Worm (Caenorhabditis elegans) whole organism, young adult: Measurements from ENCODE around the gene rpia-1.

ENCODE experiments used
- D2030.7 ChIP-seq: fragments of 200-800 bp; sonication (Bioruptor generic); IDR thresholded peaks from 2 replicates; pipeline ENCODE4 v1.3.6; 2022; ENCODE audit warnings: missing genetic modification reagents, missing genetic modification characterization, missing compliant biosample characterization
- F22D6.2 ChIP-seq: sonication (generic microtip); optimal IDR thresholded peaks from 2 replicates; lab custom pipeline; 2016; ENCODE audit warnings: mild to moderate bottlenecking, missing genetic modification characterization, missing compliant biosample characterization
- F55B11.4 ChIP-seq: sonication (generic microtip); optimal IDR thresholded peaks from 2 replicates; lab custom pipeline; 2016; ENCODE audit warnings: missing compliant biosample characterization, missing genetic modification characterization, borderline replicate concordance; ENCODE audit not compliant: insufficient read depth
- F57C9.4 ChIP-seq: sonication (generic microtip); optimal IDR thresholded peaks from 2 replicates; lab custom pipeline; 2017; ENCODE audit warnings: mild to moderate bottlenecking, missing genetic modification characterization, missing compliant biosample characterization
- K11D2.4 ChIP-seq: fragments of 200-800 bp; sonication (Bioruptor generic); IDR thresholded peaks from 2 replicates; pipeline ENCODE4 v1.3.6; 2022; ENCODE audit warnings: missing genetic modification reagents, missing genetic modification characterization, missing compliant biosample characterization
- T26A5.8 ChIP-seq: sonication (generic microtip); optimal IDR thresholded peaks from 2 replicates; lab custom pipeline; 2016; ENCODE audit warnings: missing genetic modification characterization, missing compliant biosample characterization
- Y53F4B.3 ChIP-seq: fragments of 200-800 bp; sonication (Bioruptor generic); IDR thresholded peaks from 2 replicates; pipeline ENCODE4 v1.3.6; 2022; ENCODE audit warnings: missing genetic modification reagents, missing genetic modification characterization, missing compliant biosample characterization
- Y56A3A.18 ChIP-seq: fragments of 200-800 bp; sonication (Bioruptor generic); IDR thresholded peaks from 2 replicates; pipeline ENCODE4 v1.3.6; 2022; ENCODE audit warnings: missing genetic modification reagents, missing genetic modification characterization, missing compliant biosample characterization
- Y67H2A.10 ChIP-seq: fragments of 200-800 bp; sonication (Bioruptor generic); conservative IDR thresholded peaks from 2 replicates; pipeline ENCODE4 v1.3.6; 2022; ENCODE audit warnings: missing genetic modification reagents, missing genetic modification characterization, missing compliant biosample characterization
- Y79H2A.3 ChIP-seq: fragments of 200-800 bp; sonication (Bioruptor generic); conservative IDR thresholded peaks from 2 replicates; pipeline ENCODE4 v1.3.6; 2022; ENCODE audit warnings: missing genetic modification reagents, missing genetic modification characterization, missing compliant biosample characterization
- Y95B8A.8 ChIP-seq: fragments of 200-800 bp; sonication (Bioruptor generic); IDR thresholded peaks from 2 replicates; pipeline ENCODE4 v1.3.6; 2022; ENCODE audit warnings: missing genetic modification reagents, missing genetic modification characterization, missing compliant biosample characterization
- ZK185.1 ChIP-seq: sonication (generic microtip); optimal IDR thresholded peaks from 2 replicates; lab custom pipeline; 2016; ENCODE audit warnings: mild to moderate bottlenecking, missing genetic modification characterization, missing compliant biosample characterization; ENCODE audit not compliant: poor library complexity, severe bottlenecking
- ama-1 ChIP-seq, 3 experiments: fragments of 150-350 bp in 1 of 3; sonication (generic microtip) in 2 of 3; optimal IDR thresholded peaks; 2 replicates each; lab custom pipeline; 2014 to 2018; ENCODE audit warnings: missing biosample characterization in 2 of 3, missing genetic modification characterization in 2 of 3, missing genetic modification reagents in 2 of 3
- atf-7 ChIP-seq: sonication (generic microtip); optimal IDR thresholded peaks from 2 replicates; lab custom pipeline; 2017; ENCODE audit warnings: mild to moderate bottlenecking, missing genetic modification characterization, missing compliant biosample characterization
- ceh-58 ChIP-seq: fragments of 200-800 bp; sonication (Bioruptor generic); IDR thresholded peaks from 2 replicates; pipeline ENCODE4 v1.3.6; 2022; ENCODE audit warnings: missing genetic modification characterization, missing compliant biosample characterization
- ceh-79 ChIP-seq: sonication (generic microtip); optimal IDR thresholded peaks from 2 replicates; lab custom pipeline; 2017; ENCODE audit warnings: mild to moderate bottlenecking, missing genetic modification characterization, missing compliant biosample characterization
- die-1 ChIP-seq: sonication (generic microtip); optimal IDR thresholded peaks from 2 replicates; lab custom pipeline; 2016; ENCODE audit warnings: missing genotype, mild to moderate bottlenecking, missing genetic modification characterization, missing compliant biosample characterization
- dpff-1 ChIP-seq: sonication (generic microtip); optimal IDR thresholded peaks from 2 replicates; lab custom pipeline; 2017; ENCODE audit warnings: mild to moderate bottlenecking, missing genetic modification characterization, missing compliant biosample characterization
- egl-18 ChIP-seq: fragments of 200-800 bp; sonication (Bioruptor generic); IDR thresholded peaks from 2 replicates; pipeline ENCODE4 v1.3.6; 2022; ENCODE audit warnings: missing genetic modification reagents, missing genetic modification characterization, missing compliant biosample characterization
- egl-44 ChIP-seq: fragments of 200-800 bp; sonication (Bioruptor generic); IDR thresholded peaks from 2 replicates; pipeline ENCODE4 v1.3.6; 2022; ENCODE audit warnings: missing genetic modification reagents, missing genetic modification characterization, missing compliant biosample characterization
- ekl-4 ChIP-seq: fragments of 200-800 bp; sonication (Bioruptor generic); IDR thresholded peaks from 2 replicates; pipeline ENCODE4 v1.3.6; 2022; ENCODE audit warnings: missing genetic modification reagents, missing genetic modification characterization, missing compliant biosample characterization
- ets-4 ChIP-seq: fragments of 200-800 bp; sonication (Bioruptor generic); optimal IDR thresholded peaks from 2 replicates; lab custom pipeline; 2018; ENCODE audit warnings: mild to moderate bottlenecking, missing genetic modification characterization, missing compliant biosample characterization
- hlh-12 ChIP-seq: sonication (generic microtip); optimal IDR thresholded peaks from 2 replicates; lab custom pipeline; 2016; ENCODE audit warnings: missing genetic modification characterization, missing compliant biosample characterization
- hlh-26 ChIP-seq: fragments of 200-800 bp; sonication (Bioruptor generic); conservative IDR thresholded peaks from 2 replicates; pipeline ENCODE4 v1.3.6; 2022; ENCODE audit warnings: missing genetic modification reagents, missing genetic modification characterization, missing compliant biosample characterization
- hmg-1.2 ChIP-seq: fragments of 200-800 bp; sonication (Bioruptor generic); IDR thresholded peaks from 2 replicates; pipeline ENCODE4 v1.3.6; 2022; ENCODE audit warnings: missing genetic modification reagents, missing genetic modification characterization, missing compliant biosample characterization
- hmg-20 ChIP-seq: fragments of 200-800 bp; sonication (Bioruptor generic); IDR thresholded peaks from 2 replicates; pipeline ENCODE4 v1.3.6; 2022; ENCODE audit warnings: missing genetic modification reagents, missing genetic modification characterization, missing compliant biosample characterization
- hrde-1 ChIP-seq: sonication (generic microtip); optimal IDR thresholded peaks from 2 replicates; lab custom pipeline; 2016; ENCODE audit warnings: missing genetic modification characterization, mild to moderate bottlenecking, missing compliant biosample characterization, moderate library complexity, missing genotype, missing genetic modification reagents, borderline replicate concordance
- hsf-1 ChIP-seq: fragments of 200-800 bp; sonication (Bioruptor generic); IDR thresholded peaks from 2 replicates; pipeline ENCODE4 v1.3.6; 2022; ENCODE audit warnings: missing genetic modification reagents, missing genetic modification characterization, missing compliant biosample characterization
- let-526 ChIP-seq: fragments of 200-800 bp; sonication (Bioruptor generic); IDR thresholded peaks from 2 replicates; pipeline ENCODE4 v1.3.6; 2022; ENCODE audit warnings: missing genetic modification reagents, missing genetic modification characterization, missing compliant biosample characterization
- let-607 ChIP-seq, 2 experiments: fragments of 200-800 bp in 1 of 2; sonication (Bioruptor generic) in 1 of 2; sonication (generic microtip) in 1 of 2; optimal IDR thresholded peaks; 2 replicates each; lab custom pipeline; 2016 to 2018; ENCODE audit warnings: mild to moderate bottlenecking in 2 of 2, missing compliant biosample characterization in 2 of 2, missing genetic modification characterization in 2 of 2, moderate library complexity in 2 of 2, missing genotype in 1 of 2
- lsl-1 ChIP-seq: fragments of 200-800 bp; sonication (Bioruptor generic); optimal IDR thresholded peaks from 2 replicates; lab custom pipeline; 2018; ENCODE audit warnings: mild to moderate bottlenecking, missing genetic modification characterization, moderate library complexity, missing compliant biosample characterization
- lsy-27 ChIP-seq: sonication (generic microtip); optimal IDR thresholded peaks from 2 replicates; lab custom pipeline; 2017; ENCODE audit warnings: missing genetic modification characterization, mild to moderate bottlenecking, missing compliant biosample characterization, antibody characterized with exemption, missing genotype, borderline replicate concordance; ENCODE audit not compliant: insufficient read depth
- madf-10 ChIP-seq: sonication (generic microtip); optimal IDR thresholded peaks from 2 replicates; lab custom pipeline; 2016; ENCODE audit warnings: mild to moderate bottlenecking, missing genetic modification characterization, missing compliant biosample characterization
- nhr-90 ChIP-seq: sonication (generic microtip); optimal IDR thresholded peaks from 2 replicates; lab custom pipeline; 2016; ENCODE audit warnings: missing genotype, mild to moderate bottlenecking, missing genetic modification characterization, missing compliant biosample characterization
- pbrm-1 ChIP-seq: fragments of 200-800 bp; sonication (Bioruptor generic); IDR thresholded peaks from 2 replicates; pipeline ENCODE4 v1.3.6; 2022; ENCODE audit warnings: missing genetic modification reagents, missing genetic modification characterization, missing compliant biosample characterization
- rcor-1 ChIP-seq: fragments of 200-800 bp; sonication (Bioruptor generic); IDR thresholded peaks from 2 replicates; pipeline ENCODE4 v1.3.6; 2022; ENCODE audit warnings: missing genetic modification reagents, missing genetic modification characterization, missing compliant biosample characterization
- snpc-1.3 ChIP-seq: sonication (generic microtip); optimal IDR thresholded peaks from 2 replicates; lab custom pipeline; 2017; ENCODE audit warnings: missing genetic modification characterization, mild to moderate bottlenecking, missing compliant biosample characterization, antibody characterized with exemption, moderate library complexity, missing genotype, missing genetic modification reagents; ENCODE audit not compliant: insufficient read depth
- snpc-4 ChIP-seq, 5 experiments: fragments of 150-350 bp in 1 of 5; sonication (generic microtip) in 4 of 5; optimal IDR thresholded peaks; 2 replicates each; lab custom pipeline; 2014 to 2018; ENCODE audit warnings: missing genetic modification characterization in 5 of 5, missing biosample characterization in 3 of 5, antibody characterized with exemption in 2 of 5, mild to moderate bottlenecking in 2 of 5, missing compliant biosample characterization in 2 of 5, missing genotype in 2 of 5, moderate library complexity in 2 of 5, missing genetic modification reagents in 1 of 5
- somi-1 ChIP-seq: fragments of 200-800 bp; sonication (Bioruptor generic); optimal IDR thresholded peaks from 2 replicates; lab custom pipeline; 2018; ENCODE audit warnings: mild to moderate bottlenecking, missing genetic modification characterization, missing compliant biosample characterization
- tbp1 ChIP-seq: fragments of 200-800 bp; sonication (Bioruptor generic); optimal IDR thresholded peaks from 2 replicates; lab custom pipeline; 2018; ENCODE audit warnings: mild to moderate bottlenecking, missing genetic modification characterization, missing compliant biosample characterization
- tbx-9 ChIP-seq: sonication (generic microtip); optimal IDR thresholded peaks from 2 replicates; lab custom pipeline; 2016; ENCODE audit warnings: borderline replicate concordance, missing genetic modification characterization, inconsistent platforms, missing compliant biosample characterization
- unc-130 ChIP-seq: sonication (generic microtip); optimal IDR thresholded peaks from 2 replicates; lab custom pipeline; 2016; ENCODE audit warnings: missing genetic modification reagents, missing genetic modification characterization, missing compliant biosample characterization
- unc-62 ChIP-seq: fragments of 150-350 bp; optimal IDR thresholded peaks from 2 replicates; lab custom pipeline; 2014; ENCODE audit warnings: missing biosample characterization, missing genetic modification reagents, missing genetic modification characterization
- xnd-1 ChIP-seq: sonication (generic microtip); optimal IDR thresholded peaks from 2 replicates; lab custom pipeline; 2016; ENCODE audit warnings: missing genotype, missing genetic modification reagents, missing genetic modification characterization, missing compliant biosample characterization
- ztf-18 ChIP-seq: sonication (generic microtip); optimal IDR thresholded peaks from 2 replicates; lab custom pipeline; 2016; ENCODE audit warnings: missing genotype, mild to moderate bottlenecking, missing genetic modification characterization, missing compliant biosample characterization
- ztf-25 ChIP-seq: fragments of 200-800 bp; sonication (Bioruptor generic); IDR thresholded peaks from 2 replicates; pipeline ENCODE4 v1.3.6; 2022; ENCODE audit warnings: missing genetic modification reagents, missing genetic modification characterization, missing compliant biosample characterization
- ztf-3 ChIP-seq: fragments of 200-800 bp; sonication (Bioruptor generic); optimal IDR thresholded peaks from 2 replicates; lab custom pipeline; 2018; ENCODE audit warnings: mild to moderate bottlenecking, missing genetic modification characterization, missing compliant biosample characterization

Gene rpia-1

DNA sequence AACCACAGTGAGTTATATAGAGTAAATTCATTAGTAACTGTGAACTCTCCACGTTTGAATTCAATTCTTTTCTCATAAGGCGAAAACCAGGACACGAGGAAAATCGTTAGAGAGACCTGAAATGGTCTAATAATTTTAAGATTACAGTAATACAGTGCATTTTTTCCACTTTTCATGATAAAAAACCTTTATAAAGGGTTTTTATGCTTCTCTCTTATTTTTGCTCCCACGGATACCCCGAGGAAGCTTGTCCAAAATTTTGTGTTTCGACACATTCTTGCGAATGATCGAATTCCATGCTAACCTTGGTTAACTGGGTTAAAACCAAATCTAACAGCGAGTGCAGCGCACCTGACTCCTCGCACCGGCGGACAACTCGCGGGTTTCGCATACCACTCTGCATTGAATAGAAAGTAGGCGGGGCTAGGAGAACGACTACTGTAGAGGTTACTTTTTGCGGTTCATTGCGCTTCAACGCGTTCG, 17.3 kb downstream of the rpia-1 start (continued):
- no peak for TF ChIP-seq lsy-27 (tag; lab: Kevin White, UChicago)
- TF ChIP-seq let-526 (GFP tag; lab: Robert Waterston, UW) = no peak
- peak; percentile 88 for TF ChIP-seq hmg-1.2 (GFP tag; lab: Robert Waterston, UW)
- TF ChIP-seq ceh-79 (tag; lab: Kevin White, UChicago) = no peak
- TF ChIP-seq ets-4 (GFP tag; lab: Kevin White, UChicago) = no peak
- TF ChIP-seq ZK185.1 = no peak
- TF ChIP-seq F55B11.4 (tag; lab: Kevin White, UChicago) = no peak
- TF ChIP-seq Y67H2A.10 (GFP tag; lab: Robert Waterston, UW) = no peak
- TF ChIP-seq F22D6.2 = no peak
- TF ChIP-seq ztf-3 (GFP tag; lab: Kevin White, UChicago) = no peak
- TF ChIP-seq Y56A3A.18 (GFP tag; lab: Robert Waterston, UW) = 0 out of 2 replicates have a peak, but pooled peaks have one; percentile 37
- TF ChIP-seq hrde-1 (tag; lab: Kevin White, UChicago) = peak; percentile 75
- TF ChIP-seq somi-1 = no peak
- TF ChIP-seq xnd-1 = no peak
- TF ChIP-seq lsl-1 = peak; percentile 67
- no peak for TF ChIP-seq F57C9.4 (tag; lab: Kevin White, UChicago)
- no peak for TF ChIP-seq Y53F4B.3
- no peak for TF ChIP-seq dpff-1 (tag; lab: Kevin White, UChicago)
- TF ChIP-seq Y95B8A.8 = peak; percentile 83
- no peak for TF ChIP-seq hlh-12 (tag; lab: Kevin White, UChicago)
- peak in 1 of 2 experiments; percentile 8 for TF ChIP-seq let-607 (tag; optimal IDR thresholded peaks at IDR 0.05; lab: Kevin White, UChicago)
- peak; percentile 73 for TF ChIP-seq ekl-4 (GFP tag; lab: Robert Waterston, UW)
- no peak for TF ChIP-seq ztf-25 (GFP tag; lab: Robert Waterston, UW)
- TF ChIP-seq ztf-18 (tag; lab: Kevin White, UChicago) = peak; percentile 24
- TF ChIP-seq rcor-1 (GFP tag; lab: Robert Waterston, UW) = peak; percentile 55; the same call in 1 of the 2 replicates
- TF ChIP-seq snpc-4 (GFP tag; optimal IDR thresholded peaks at IDR 0.05; lab: Kevin White, UChicago) = peak; percentile 94
- TF ChIP-seq snpc-4 (tag; optimal IDR thresholded peaks at IDR 0.05; lab: Kevin White, UChicago) = peak; percentile 94 to 98 (median 96)
- TF ChIP-seq K11D2.4 (GFP tag; lab: Robert Waterston, UW) = no peak
- TF ChIP-seq D2030.7 (GFP tag; lab: Robert Waterston, UW) = peak; percentile 96
- no peak for TF ChIP-seq atf-7 (tag; lab: Kevin White, UChicago)
- peak; percentile 78 for TF ChIP-seq tbp1
- no peak for TF ChIP-seq madf-10 (tag; lab: Kevin White, UChicago)
- TF ChIP-seq egl-44 = 0 out of 2 replicates have a peak, but pooled peaks have one; percentile 52
- peak; percentile 94 for TF ChIP-seq pbrm-1 (GFP tag; lab: Robert Waterston, UW)
- no peak for TF ChIP-seq unc-62 (GFP tag; lab: Kevin White, UChicago)
- peak; percentile 89 for TF ChIP-seq snpc-1.3
- no peak for TF ChIP-seq ceh-58 (GFP tag; lab: Robert Waterston, UW)
- no peak for TF ChIP-seq tbx-9 (tag; lab: Kevin White, UChicago)
- no peak for TF ChIP-seq T26A5.8
- TF ChIP-seq hsf-1 (GFP tag; lab: Robert Waterston, UW) = peak; percentile 43; the same call in 1 of the 2 replicates
- no peak for TF ChIP-seq hlh-26 (GFP tag; lab: Robert Waterston, UW)
- no peak for TF ChIP-seq egl-18 (GFP tag; lab: Robert Waterston, UW)
- no peak for TF ChIP-seq nhr-90 (tag; lab: Kevin White, UChicago)
- TF ChIP-seq hmg-20 (GFP tag; lab: Robert Waterston, UW) = no peak
- no peak for TF ChIP-seq die-1 (tag; lab: Kevin White, UChicago)
- TF ChIP-seq unc-130 (GFP tag; lab: Kevin White, UChicago) = peak; percentile 45
- no peak for TF ChIP-seq Y79H2A.3 (GFP tag; lab: Robert Waterston, UW)
- TF ChIP-seq ama-1 (optimal IDR thresholded peaks at IDR 0.05; lab: Kevin White, UChicago) = peak; percentile 8
- TF ChIP-seq ama-1 (GFP tag; optimal IDR thresholded peaks at IDR 0.05; lab: Kevin White, UChicago) = no peak
